Worm (Caenorhabditis elegans) whole organism, late embryonic: ENCODE data around the gene K12H6.7.
A peak's percentile ranks its signal among the peaks of the same experiment; 100 is the strongest.

Experiments
- C08G9.2 ChIP-seq: sonication (generic microtip); optimal IDR thresholded peaks from 2 replicates; lab custom pipeline; 2016; ENCODE audit warnings: mild to moderate bottlenecking, missing genetic modification characterization, moderate library complexity, missing compliant biosample characterization
- F13H6.1 ChIP-seq: sonication (generic microtip); optimal IDR thresholded peaks from 2 replicates; lab custom pipeline; 2016; ENCODE audit warnings: missing genetic modification characterization, missing compliant biosample characterization
- ahr-1 ChIP-seq: sonication (generic microtip); optimal IDR thresholded peaks from 2 replicates; lab custom pipeline; 2016; ENCODE audit warnings: missing genetic modification characterization, missing compliant biosample characterization
- ceh-14 ChIP-seq: sonication (generic microtip); optimal IDR thresholded peaks from 2 replicates; lab custom pipeline; 2016; ENCODE audit warnings: missing genotype, missing genetic modification characterization, missing compliant biosample characterization
- ceh-18 ChIP-seq: sonication (generic microtip); optimal IDR thresholded peaks from 2 replicates; lab custom pipeline; 2016; ENCODE audit warnings: missing genetic modification characterization, missing compliant biosample characterization
- ceh-2 ChIP-seq: sonication (generic microtip); optimal IDR thresholded peaks from 2 replicates; lab custom pipeline; 2016; ENCODE audit warnings: missing genotype, missing genetic modification characterization, missing compliant biosample characterization
- ceh-31 ChIP-seq: sonication (generic microtip); optimal IDR thresholded peaks from 2 replicates; lab custom pipeline; 2016; ENCODE audit warnings: missing genetic modification characterization, missing compliant biosample characterization
- ceh-48 ChIP-seq: sonication (generic microtip); optimal IDR thresholded peaks from 2 replicates; lab custom pipeline; 2016; ENCODE audit warnings: missing genetic modification characterization, inconsistent platforms, missing compliant biosample characterization
- ceh-6 ChIP-seq: fragments of 200-800 bp; sonication (Bioruptor generic); optimal IDR thresholded peaks from 2 replicates; lab custom pipeline; 2018; ENCODE audit warnings: mild to moderate bottlenecking, missing genetic modification characterization, missing compliant biosample characterization
- che-1 ChIP-seq: sonication (generic microtip); optimal IDR thresholded peaks from 2 replicates; lab custom pipeline; 2016; ENCODE audit warnings: mild to moderate bottlenecking, missing genetic modification characterization, missing compliant biosample characterization
- dmd-4 ChIP-seq: sonication (generic microtip); optimal IDR thresholded peaks from 2 replicates; lab custom pipeline; 2016; ENCODE audit warnings: borderline replicate concordance, missing genetic modification characterization, missing compliant biosample characterization
- dve-1 ChIP-seq: sonication (generic microtip); optimal IDR thresholded peaks from 2 replicates; lab custom pipeline; 2017; ENCODE audit warnings: antibody characterized with exemption, mild to moderate bottlenecking, missing genetic modification characterization, missing compliant biosample characterization
- elt-2 ChIP-seq: sonication (generic microtip); optimal IDR thresholded peaks from 2 replicates; lab custom pipeline; 2016; ENCODE audit warnings: missing genetic modification reagents, missing genetic modification characterization, missing compliant biosample characterization
- elt-4 ChIP-seq: sonication (generic microtip); optimal IDR thresholded peaks from 2 replicates; lab custom pipeline; 2016; ENCODE audit warnings: missing genetic modification characterization, missing compliant biosample characterization
- eyg-1 ChIP-seq: sonication (generic microtip); optimal IDR thresholded peaks from 2 replicates; lab custom pipeline; 2016; ENCODE audit warnings: missing genotype, missing genetic modification characterization, missing compliant biosample characterization
- fax-1 ChIP-seq: sonication (generic microtip); optimal IDR thresholded peaks from 2 replicates; lab custom pipeline; 2016; ENCODE audit warnings: missing genotype, missing genetic modification characterization, missing compliant biosample characterization
- fkh-10 ChIP-seq: fragments of 150-350 bp; optimal IDR thresholded peaks from 2 replicates; lab custom pipeline; 2014; ENCODE audit warnings: missing biosample characterization, missing genetic modification reagents, missing genetic modification characterization
- hlh-13 ChIP-seq: fragments of 200-800 bp; sonication (Bioruptor generic); optimal IDR thresholded peaks from 2 replicates; lab custom pipeline; 2018; ENCODE audit warnings: mild to moderate bottlenecking, missing genetic modification characterization, missing compliant biosample characterization
- hlh-15 ChIP-seq: sonication (generic microtip); optimal IDR thresholded peaks from 2 replicates; lab custom pipeline; 2016; ENCODE audit warnings: missing genetic modification characterization, missing compliant biosample characterization
- hlh-30 ChIP-seq: sonication (generic microtip); optimal IDR thresholded peaks from 2 replicates; lab custom pipeline; 2017; ENCODE audit warnings: antibody characterized with exemption, missing genetic modification characterization, missing compliant biosample characterization; ENCODE audit not compliant: insufficient read depth
- lim-6 ChIP-seq: sonication (generic microtip); optimal IDR thresholded peaks from 2 replicates; lab custom pipeline; 2016; ENCODE audit warnings: missing genetic modification characterization, missing compliant biosample characterization
- lin-11 ChIP-seq: fragments of 200-800 bp; sonication (Bioruptor generic); optimal IDR thresholded peaks from 2 replicates; lab custom pipeline; 2018; ENCODE audit warnings: mild to moderate bottlenecking, missing genetic modification characterization, missing compliant biosample characterization
- nhr-232 ChIP-seq: sonication (generic microtip); optimal IDR thresholded peaks from 2 replicates; lab custom pipeline; 2016; ENCODE audit warnings: missing genetic modification characterization, missing compliant biosample characterization
- odd-2 ChIP-seq: sonication (generic microtip); optimal IDR thresholded peaks from 2 replicates; lab custom pipeline; 2017; ENCODE audit warnings: antibody characterized with exemption, mild to moderate bottlenecking, missing genetic modification characterization, missing compliant biosample characterization
- pax-1 ChIP-seq: fragments of 150-350 bp; optimal IDR thresholded peaks from 2 replicates; lab custom pipeline; 2014; ENCODE audit warnings: missing biosample characterization, missing genetic modification characterization
- pha-2 ChIP-seq: sonication (generic microtip); optimal IDR thresholded peaks from 2 replicates; lab custom pipeline; 2017; ENCODE audit warnings: mild to moderate bottlenecking, missing genetic modification characterization, missing compliant biosample characterization
- pqm-1 ChIP-seq: sonication (generic microtip); optimal IDR thresholded peaks from 2 replicates; lab custom pipeline; 2016; ENCODE audit warnings: missing genetic modification characterization, missing compliant biosample characterization
- rnt-1 ChIP-seq: sonication (generic microtip); optimal IDR thresholded peaks from 2 replicates; lab custom pipeline; 2016; ENCODE audit warnings: missing genetic modification characterization, missing compliant biosample characterization
- sdc-2 ChIP-seq: sonication (generic microtip); optimal IDR thresholded peaks from 2 replicates; lab custom pipeline; 2016; ENCODE audit warnings: missing genotype, missing genetic modification characterization, missing compliant biosample characterization
- sox-2 ChIP-seq: fragments of 200-800 bp; sonication (Bioruptor generic); IDR thresholded peaks from 2 replicates; pipeline ENCODE4 v1.3.6; 2022; ENCODE audit warnings: missing genetic modification reagents, missing genetic modification characterization, missing compliant biosample characterization
- syd-9 ChIP-seq: sonication (generic microtip); optimal IDR thresholded peaks from 2 replicates; lab custom pipeline; 2016; ENCODE audit warnings: mild to moderate bottlenecking, missing genetic modification characterization, moderate library complexity, missing compliant biosample characterization
- tbx-2 ChIP-seq: sonication (generic microtip); optimal IDR thresholded peaks from 2 replicates; lab custom pipeline; 2016; ENCODE audit warnings: missing genetic modification characterization, missing compliant biosample characterization
- unc-3 ChIP-seq, 2 experiments: fragments of 200-800 bp in 1 of 2; sonication (Bioruptor generic) in 1 of 2; sonication (generic microtip) in 1 of 2; conservative IDR thresholded peaks in 1 of 2; optimal IDR thresholded peaks in 1 of 2; 2 replicates each; pipeline versions ENCODE4 v1.3.6 to Lab custom; 2016 to 2022; ENCODE audit warnings: missing compliant biosample characterization in 2 of 2, missing genetic modification characterization in 2 of 2, missing genetic modification reagents in 1 of 2
- unc-42 ChIP-seq: sonication (generic microtip); optimal IDR thresholded peaks from 2 replicates; lab custom pipeline; 2016; ENCODE audit warnings: missing genotype, missing genetic modification characterization, missing compliant biosample characterization
- unc-55 ChIP-seq: sonication (generic microtip); optimal IDR thresholded peaks from 2 replicates; lab custom pipeline; 2017; ENCODE audit warnings: missing biosample characterization, missing genetic modification reagents, missing genetic modification characterization
- unc-86 ChIP-seq: sonication (generic microtip); optimal IDR thresholded peaks from 2 replicates; lab custom pipeline; 2016; ENCODE audit warnings: missing genetic modification characterization, missing compliant biosample characterization
- zip-5 ChIP-seq: sonication (generic microtip); optimal IDR thresholded peaks from 2 replicates; lab custom pipeline; 2016; ENCODE audit warnings: missing genetic modification characterization, missing compliant biosample characterization
- ztf-16 ChIP-seq: sonication (generic microtip); optimal IDR thresholded peaks from 2 replicates; lab custom pipeline; 2017; ENCODE audit warnings: missing genetic modification characterization, missing compliant biosample characterization

Gene K12H6.7

DNA sequence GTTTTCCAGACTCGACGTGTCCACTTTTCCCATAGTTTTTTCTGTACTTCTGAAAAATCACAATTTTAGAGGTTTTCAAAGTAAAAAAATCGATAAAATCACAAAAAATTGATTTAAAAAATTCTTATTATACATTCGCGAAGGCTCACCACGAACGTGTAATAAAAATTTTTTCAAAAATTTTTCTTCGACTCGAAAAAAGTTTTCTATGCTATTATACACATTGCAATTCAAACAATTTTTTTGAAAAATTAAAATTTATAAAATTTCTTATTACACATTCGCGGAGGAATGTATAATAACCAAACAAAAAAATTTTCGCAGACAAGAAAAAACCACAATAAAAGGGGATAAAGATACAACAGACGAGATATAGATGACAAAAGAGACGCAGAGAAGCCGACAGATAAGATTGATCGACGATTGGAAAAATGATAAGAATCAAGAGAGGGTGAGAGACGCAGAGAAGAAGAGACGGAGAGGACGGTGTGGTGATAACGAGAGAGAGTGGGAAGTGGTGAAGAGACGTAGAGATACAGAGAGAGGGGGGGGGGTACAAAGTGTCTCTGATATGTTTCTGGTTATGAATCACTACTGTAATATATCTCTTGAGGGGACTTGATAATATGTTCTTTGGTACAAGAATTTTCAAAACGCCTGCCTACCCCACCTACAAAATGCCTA is 36.1 kb downstream of the K12H6.7 start, which contains the start of gene nhr-119:
Gene nhr-119 (minus strand): TSS at position 51 of the 684 bp plus-strand sequence.
- TF ChIP-seq ceh-2 (tag; lab: Kevin White, UChicago): no peak
- TF ChIP-seq pqm-1 (tag; lab: Kevin White, UChicago): peak; percentile 17
- peak; percentile 97 for TF ChIP-seq unc-55 (GFP tag; lab: Kevin White, UChicago)
- peak; percentile 38 for TF ChIP-seq dve-1 (tag; lab: Kevin White, UChicago)
- no peak for TF ChIP-seq unc-42
- TF ChIP-seq unc-3 (GFP tag; conservative IDR thresholded peaks at IDR 0.05; lab: Robert Waterston, UW): no peak
- no peak for TF ChIP-seq unc-3 (tag; optimal IDR thresholded peaks at IDR 0.05; lab: Kevin White, UChicago)
- TF ChIP-seq ceh-18 (tag; lab: Kevin White, UChicago): peak; percentile 47
- TF ChIP-seq elt-2: peak; percentile 84
- no peak for TF ChIP-seq hlh-13 (GFP tag; lab: Kevin White, UChicago)
- no peak for TF ChIP-seq elt-4 (tag; lab: Kevin White, UChicago)

DNA sequence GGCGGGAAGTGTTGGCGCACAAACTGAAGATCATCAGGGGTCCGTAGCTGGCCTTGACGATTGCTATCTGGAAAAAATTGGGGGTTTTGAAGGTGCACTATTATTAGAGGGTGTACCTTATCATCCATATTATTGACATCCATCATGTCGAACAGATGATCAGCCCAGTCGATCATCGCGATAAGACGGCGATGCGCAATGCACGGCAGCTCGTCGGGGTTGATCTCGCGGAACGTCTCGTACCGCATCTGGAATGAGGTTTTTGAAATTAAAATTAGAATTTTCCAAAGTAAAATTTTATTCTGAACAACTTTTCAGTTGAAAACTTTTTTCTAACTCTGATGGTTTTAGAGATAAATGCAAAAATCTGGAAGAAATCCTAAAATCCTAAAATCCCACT is 38.8 kb downstream of the K12H6.7 start:
- TF ChIP-seq hlh-15 (tag; lab: Kevin White, UChicago) (no peak), ztf-16 (no peak), fkh-10 (GFP tag; lab: Kevin White, UChicago) (no peak), fax-1 (tag; lab: Kevin White, UChicago) (no peak), odd-2 (tag; lab: Kevin White, UChicago) (no peak), hlh-30 (tag; lab: Kevin White, UChicago) (no peak), eyg-1 (tag; lab: Kevin White, UChicago) (no peak), unc-86 (tag; lab: Kevin White, UChicago) (no peak), C08G9.2 (tag; lab: Kevin White, UChicago) (no peak), ahr-1 (tag; lab: Kevin White, UChicago) (no peak), lin-11 (no peak)

DNA sequence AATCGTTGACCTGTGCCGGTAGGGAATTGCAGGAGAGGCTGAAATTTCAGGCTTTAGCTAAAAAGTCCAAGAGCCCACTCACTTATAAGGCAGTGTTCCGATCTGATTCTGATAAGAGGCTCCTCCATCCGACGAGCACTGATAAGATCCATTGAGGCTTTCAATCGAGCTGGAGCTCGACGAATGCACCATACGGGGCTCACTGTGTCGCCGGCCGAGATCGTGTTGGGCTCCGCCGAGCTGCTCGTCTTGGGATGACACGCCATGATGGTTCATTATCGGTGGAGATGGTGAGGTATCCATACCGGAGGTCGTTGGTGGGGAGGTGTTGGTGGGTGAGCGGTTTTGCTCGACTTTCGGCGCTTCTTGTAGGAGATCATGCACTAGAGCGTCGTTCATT is 40.3 kb downstream of the K12H6.7 start:
- no peak for TF ChIP-seq pax-1 (tag; lab: Kevin White, UChicago)
- TF ChIP-seq rnt-1 (tag; lab: Kevin White, UChicago): no peak
- TF ChIP-seq dve-1 (tag; lab: Kevin White, UChicago): no peak
- no peak for TF ChIP-seq nhr-232
- TF ChIP-seq lim-6 (tag; lab: Kevin White, UChicago): no peak
- no peak for TF ChIP-seq F13H6.1 (tag; lab: Kevin White, UChicago)
- no peak for TF ChIP-seq syd-9 (tag; lab: Kevin White, UChicago)
- no peak for TF ChIP-seq ceh-14 (tag; lab: Kevin White, UChicago)
- no peak for TF ChIP-seq che-1 (tag; lab: Kevin White, UChicago)
- TF ChIP-seq ceh-31 (tag; lab: Kevin White, UChicago): no peak
- no peak for TF ChIP-seq sdc-2 (tag; lab: Kevin White, UChicago)
- TF ChIP-seq zip-5: no peak
- no peak for TF ChIP-seq ceh-6
- no peak for TF ChIP-seq dmd-4 (tag; lab: Kevin White, UChicago)
- TF ChIP-seq ceh-48: no peak
- TF ChIP-seq pha-2 (tag; lab: Kevin White, UChicago): no peak
- TF ChIP-seq tbx-2: no peak
- no peak for TF ChIP-seq sox-2 (GFP tag; lab: Robert Waterston, UW)
- TF ChIP-seq, all 69 proteins: peak for 0
